Worm (Caenorhabditis elegans): ENCODE data around the gene M176.9.

- TF ChIP-seq flt-1 (GFP tag; IDR thresholded peaks at IDR 0.05) (no peak), klf-2 (GFP tag; conservative IDR thresholded peaks at IDR 0.05) (no peak), T22C8.4 (GFP tag; IDR thresholded peaks at IDR 0.05) (no peak), tab-1 (GFP tag; IDR thresholded peaks at IDR 0.05) (no peak), ref-1 (GFP tag; conservative IDR thresholded peaks at IDR 0.05) (no peak), med-1 (GFP tag; optimal IDR thresholded peaks at IDR 0.05; ENCODE audit: insufficient read depth) (no peak)
Measured at ce11 chrII:9421969-9422368, 10.6 kb upstream of the M176.9 start, which contains the start of gene M176.11.
